Worm (Caenorhabditis elegans) whole organism, L4 larva: Measurements from ENCODE around the gene srxa-16.

Experiments
- F49E8.2 ChIP-seq: sonication (generic microtip); optimal IDR thresholded peaks from 2 replicates; lab custom pipeline; 2016; ENCODE audit warnings: missing compliant biosample characterization, mild to moderate bottlenecking, missing genetic modification characterization, borderline replicate concordance
- ama-1 ChIP-seq: fragments of 150-350 bp; optimal IDR thresholded peaks from 2 replicates; lab custom pipeline; 2014; ENCODE audit warnings: inconsistent platforms, mixed read lengths
- ceh-20 ChIP-seq: fragments of 200-800 bp; sonication (Bioruptor generic); IDR thresholded peaks from 2 replicates; pipeline ENCODE4 v1.3.6; 2022; ENCODE audit warnings: missing genetic modification reagents, missing genetic modification characterization, missing compliant biosample characterization
- ces-1 ChIP-seq: fragments of 150-350 bp; sonication (generic microtip); optimal IDR thresholded peaks from 4 replicates; lab custom pipeline; 2014; ENCODE audit warnings: missing biosample characterization, missing genetic modification reagents, missing genetic modification characterization
- daf-12 ChIP-seq: fragments of 150-350 bp; optimal IDR thresholded peaks from 2 replicates; lab custom pipeline; 2014; ENCODE audit warnings: missing biosample characterization, missing genetic modification reagents, missing genetic modification characterization
- dpl-1 ChIP-seq: fragments of 150-350 bp; optimal IDR thresholded peaks from 2 replicates; lab custom pipeline; 2014; ENCODE audit warnings: missing biosample characterization, missing genetic modification reagents, missing genetic modification characterization
- hlh-30 ChIP-seq: sonication (generic microtip); optimal IDR thresholded peaks from 2 replicates; lab custom pipeline; 2017; ENCODE audit warnings: antibody characterized with exemption, mild to moderate bottlenecking, missing genetic modification characterization, missing compliant biosample characterization; ENCODE audit not compliant: insufficient read depth
- nhr-25 ChIP-seq: sonication (generic microtip); optimal IDR thresholded peaks from 2 replicates; lab custom pipeline; 2017; ENCODE audit warnings: missing genetic modification characterization, mild to moderate bottlenecking, missing compliant biosample characterization, antibody characterized with exemption, moderate library complexity, borderline replicate concordance; ENCODE audit not compliant: insufficient read depth
- unc-39 ChIP-seq: sonication (generic microtip); optimal IDR thresholded peaks from 2 replicates; lab custom pipeline; 2017; ENCODE audit warnings: missing biosample characterization, missing genetic modification characterization
- unc-62 ChIP-seq, 3 experiments: fragments of 150-350 bp in 1 of 3; sonication (generic microtip); optimal IDR thresholded peaks in 2 of 3; peaks in 1 of 3; 1 replicate in 1 of 3; 2 replicates in 2 of 3; lab custom pipeline; 2014 to 2017; ENCODE audit warnings: missing biosample characterization in 3 of 3, missing genetic modification characterization in 3 of 3, missing genetic modification reagents in 3 of 3, missing genotype in 1 of 3
- zfp-2 ChIP-seq: sonication (generic microtip); optimal IDR thresholded peaks from 2 replicates; lab custom pipeline; 2016; ENCODE audit warnings: mild to moderate bottlenecking, missing genetic modification characterization, missing compliant biosample characterization
- zip-11 ChIP-seq: fragments of 200-800 bp; sonication (Bioruptor generic); IDR thresholded peaks from 2 replicates; pipeline ENCODE4 v1.3.6; 2022; ENCODE audit warnings: missing genetic modification characterization, missing compliant biosample characterization

DNA sequence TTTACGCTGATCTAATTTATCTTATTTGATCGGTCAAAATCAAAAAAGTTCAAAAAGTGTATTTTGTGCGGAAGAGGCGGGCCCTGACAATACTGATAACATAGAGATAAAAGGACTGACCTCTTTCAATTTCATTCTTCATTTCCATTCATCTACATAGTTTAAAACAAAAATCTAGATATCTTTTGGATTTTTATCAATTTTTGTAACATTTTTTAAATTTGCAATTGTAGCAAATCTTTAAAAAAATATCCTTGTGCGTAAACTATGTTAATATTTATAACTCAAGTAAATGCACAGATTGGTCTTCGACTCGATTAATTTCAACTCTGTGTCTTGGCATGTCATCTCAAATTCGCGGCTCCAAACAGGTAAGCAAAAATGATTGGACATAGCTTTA is 10.5 kb downstream of the srxa-16 start, which contains the start of gene argk-1:
- no peak for TF ChIP-seq ces-1 (GFP tag; lab: Kevin White, UChicago)
- TF ChIP-seq unc-62 (GFP tag; optimal IDR thresholded peaks at IDR 0.05 in 1 of 2; lab: Kevin White, UChicago) = no peak
- TF ChIP-seq unc-62 (tag; optimal IDR thresholded peaks at IDR 0.05; lab: Kevin White, UChicago) = no peak
- no peak for TF ChIP-seq ama-1 (lab: Kevin White, UChicago)
- no peak for TF ChIP-seq daf-12 (tag; lab: Kevin White, UChicago)
- no peak for TF ChIP-seq dpl-1
- TF ChIP-seq F49E8.2 (tag; lab: Kevin White, UChicago) = no peak
- no peak for TF ChIP-seq nhr-25
- no peak for TF ChIP-seq unc-39
- no peak for TF ChIP-seq zfp-2
- TF ChIP-seq zip-11 = no peak
- TF ChIP-seq ceh-20 (GFP tag; lab: Robert Waterston, UW) = no peak
- TF ChIP-seq hlh-30 = no peak
